Worm (Caenorhabditis elegans) whole organism, young adult: ENCODE data around the gene K02E10.5.

Experiments used
- ama-1 ChIP-seq, 3 experiments: fragments of 150-350 bp in 1 of 3; sonication (generic microtip) in 2 of 3; optimal IDR thresholded peaks; 2 replicates each; lab custom pipeline; 2014 to 2018; ENCODE audit warnings: missing biosample characterization in 2 of 3, missing genetic modification characterization in 2 of 3, missing genetic modification reagents in 2 of 3
- attf-5 ChIP-seq: fragments of 200-800 bp; sonication (Bioruptor generic); optimal IDR thresholded peaks from 2 replicates; lab custom pipeline; 2018; ENCODE audit warnings: mild to moderate bottlenecking, missing genetic modification characterization, missing compliant biosample characterization
- madf-6 ChIP-seq: fragments of 200-800 bp; sonication (Bioruptor generic); IDR thresholded peaks from 2 replicates; pipeline ENCODE4 v1.3.6; 2022; ENCODE audit warnings: missing genetic modification reagents, missing genetic modification characterization, missing compliant biosample characterization
- pha-4 ChIP-seq: fragments of 150-350 bp; sonication (generic microtip); optimal IDR thresholded peaks from 2 replicates; lab custom pipeline; 2014; ENCODE audit warnings: missing biosample characterization, missing genetic modification reagents, missing genetic modification characterization
- repo-1 ChIP-seq: sonication (generic microtip); optimal IDR thresholded peaks from 2 replicates; lab custom pipeline; 2017; ENCODE audit warnings: mild to moderate bottlenecking, missing genetic modification characterization, missing compliant biosample characterization
- ztf-18 ChIP-seq: sonication (generic microtip); optimal IDR thresholded peaks from 2 replicates; lab custom pipeline; 2016; ENCODE audit warnings: missing genotype, mild to moderate bottlenecking, missing genetic modification characterization, missing compliant biosample characterization

- no peak for TF ChIP-seq attf-5 (GFP tag; lab: Kevin White, UChicago)
- TF ChIP-seq ama-1 (optimal IDR thresholded peaks at IDR 0.05; lab: Kevin White, UChicago): no peak
- no peak for TF ChIP-seq ama-1 (GFP tag; optimal IDR thresholded peaks at IDR 0.05; lab: Kevin White, UChicago)
- no peak for TF ChIP-seq ztf-18 (tag; lab: Kevin White, UChicago)
- no peak for TF ChIP-seq pha-4 (tag; lab: Kevin White, UChicago)
- no peak for TF ChIP-seq madf-6 (GFP tag; lab: Robert Waterston, UW)
- no peak for TF ChIP-seq repo-1 (tag; lab: Kevin White, UChicago)
Observed at ce11 chrX:2447214-2447613, 31.5 kb downstream of the K02E10.5 start.
